Worm (Caenorhabditis elegans) whole organism, L1 larva: ENCODE data around the gene ZK546.5.

Source experiments
- alr-1 ChIP-seq: fragments of 200-800 bp; sonication (Bioruptor generic); optimal IDR thresholded peaks from 2 replicates; lab custom pipeline; 2018; ENCODE audit warnings: borderline replicate concordance, mild to moderate bottlenecking, missing genetic modification characterization, missing compliant biosample characterization
- ama-1 ChIP-seq: fragments of 150-350 bp; optimal IDR thresholded peaks from 2 replicates; lab custom pipeline; 2014
- ceh-8 ChIP-seq: fragments of 200-800 bp; sonication (Bioruptor generic); optimal IDR thresholded peaks from 2 replicates; lab custom pipeline; 2018; ENCODE audit warnings: mild to moderate bottlenecking, missing genetic modification characterization, moderate library complexity, missing compliant biosample characterization
- elt-3 ChIP-seq, 6 experiments: fragments of 150-350 bp in 1 of 6; sonication (generic microtip); optimal IDR thresholded peaks; 2 replicates each; lab custom pipeline; 2017 to 2018; ENCODE audit warnings: missing biosample characterization in 6 of 6, missing genetic modification characterization in 6 of 6, inconsistent platforms in 1 of 6
- lsy-2 ChIP-seq, 2 experiments: fragments of 150-350 bp; optimal IDR thresholded peaks; 2 replicates each; lab custom pipeline; 2014; ENCODE audit warnings: missing biosample characterization in 2 of 2, missing genetic modification characterization in 2 of 2
- mef-2 ChIP-seq: fragments of 150-350 bp; optimal IDR thresholded peaks from 2 replicates; lab custom pipeline; 2014; ENCODE audit warnings: missing biosample characterization, missing genetic modification characterization
- nhr-11 ChIP-seq: fragments of 150-350 bp; optimal IDR thresholded peaks from 2 replicates; lab custom pipeline; 2014; ENCODE audit warnings: missing biosample characterization, missing genetic modification characterization
- nhr-71 ChIP-seq: sonication (generic microtip); optimal IDR thresholded peaks from 2 replicates; lab custom pipeline; 2016; ENCODE audit warnings: mild to moderate bottlenecking, missing genetic modification characterization, moderate library complexity, missing compliant biosample characterization
- vab-15 ChIP-seq: sonication (generic microtip); optimal IDR thresholded peaks from 2 replicates; lab custom pipeline; 2017; ENCODE audit warnings: missing genotype, mild to moderate bottlenecking, missing genetic modification characterization, missing compliant biosample characterization
- ztf-11 ChIP-seq, 2 experiments: sonication (generic microtip); optimal IDR thresholded peaks; 2 replicates each; lab custom pipeline; 2016 to 2017; ENCODE audit warnings: missing genetic modification characterization in 2 of 2, missing biosample characterization in 1 of 2, missing compliant biosample characterization in 1 of 2

- TF ChIP-seq nhr-11 (tag; lab: Kevin White, UChicago) (no peak), vab-15 (no peak), ztf-11 (tag; optimal IDR thresholded peaks at IDR 0.05; lab: Kevin White, UChicago) (no peak), alr-1 (no peak), lsy-2 (tag; optimal IDR thresholded peaks at IDR 0.05; lab: Kevin White, UChicago) (no peak), ceh-8 (GFP tag; lab: Kevin White, UChicago) (no peak), nhr-71 (no peak), ama-1 (lab: Kevin White, UChicago) (no peak), elt-3 (tag; optimal IDR thresholded peaks at IDR 0.05; lab: Kevin White, UChicago) (no peak), mef-2 (tag; lab: Kevin White, UChicago) (no peak)
Observed at ce11 chrII:4905883-4906282, 29.7 kb upstream of the ZK546.5 start.
